Worm (Caenorhabditis elegans): ENCODE data around the gene B0001.3.
A peak's percentile ranks its signal among the peaks of the same experiment; 100 is the strongest.
"Not testable (repeated sequence)": the region's sequence is repeated elsewhere in the genome, so short reads cannot be mapped to it uniquely, and the experiment has no call there.

The B0001.3 gene

ce11 chrIV:12145681-12146080 lies at the start of gene B0001.3:
TSS of gene B0001.3 (minus strand) at chrIV:12145735.
- no peak for TF ChIP-seq unc-39 (tag; optimal IDR thresholded peaks at IDR 0.05)
- peak; percentile 51 for TF ChIP-seq nhr-28 (tag; optimal IDR thresholded peaks at IDR 0.05)
- peak; percentile 24 for TF ChIP-seq hlh-30 (tag; optimal IDR thresholded peaks at IDR 0.05; ENCODE audit: insufficient read depth)
- TF ChIP-seq lsy-2 (tag; optimal IDR thresholded peaks at IDR 0.05), result peak in 1 of 2 experiments; percentile 37
- TF ChIP-seq mes-2 (tag; optimal IDR thresholded peaks at IDR 0.05; ENCODE audit: poor library complexity, severe bottlenecking), result peak; percentile 53

- TF ChIP-seq Y48G9A.11 (GFP tag; IDR thresholded peaks at IDR 0.05) (peak; percentile 72; the same call in 1 of the 2 replicates), snpc-1.2 (GFP tag; IDR thresholded peaks at IDR 0.05) (peak; percentile 39; the same call in 1 of the 2 replicates), R02D3.7 (tag; optimal IDR thresholded peaks at IDR 0.05) (no peak), unc-130 (GFP tag; optimal IDR thresholded peaks at IDR 0.05) (peak; percentile 41)
These were observed 49.1 kb upstream of the B0001.3 start for ce11 chrIV:12194668-12195067.

ce11 chrIV:12193338-12193737 lies 47.8 kb upstream of the B0001.3 start:
- TF ChIP-seq nhr-102 (tag; optimal IDR thresholded peaks at IDR 0.05) (no peak), ceh-44 (GFP tag; IDR thresholded peaks at IDR 0.05) (no peak), D1046.2 (GFP tag; IDR thresholded peaks at IDR 0.05) (no peak), spr-3 (GFP tag; optimal IDR thresholded peaks at IDR 0.05) (no peak)

ce11 chrIV:12192104-12192763 lies 46.7 kb upstream of the B0001.3 start:
- TF ChIP-seq aha-1 (tag) (peak; percentile 25), arid-1 (GFP tag; conservative IDR thresholded peaks at IDR 0.05) (no peak), lir-3 (tag; optimal IDR thresholded peaks at IDR 0.05) (no peak), unc-62 (GFP tag; optimal IDR thresholded peaks at IDR 0.05 in 1 of 2) (peak in 1 of 2 experiments; percentile 98), unc-62 (tag; optimal IDR thresholded peaks at IDR 0.05) (no peak)

ce11 chrIV:12178235-12178634 lies 32.7 kb upstream of the B0001.3 start, which contains the start of gene nlr-1:
TSS of gene nlr-1 (minus strand) at chrIV:12178335.
- TF ChIP-seq daf-19 (GFP tag; conservative IDR thresholded peaks at IDR 0.05); nhr-25 (tag; optimal IDR thresholded peaks at IDR 0.05; ENCODE audit: borderline replicate concordance, insufficient read depth); ceh-28 (tag; optimal IDR thresholded peaks at IDR 0.05): not testable (repeated sequence)

- TF ChIP-seq madf-5 (GFP tag; IDR thresholded peaks at IDR 0.05), result peak in 1 of 2 experiments; percentile 78; a peak in 2 of 4 replicates
- TF ChIP-seq lim-7 (GFP tag; IDR thresholded peaks at IDR 0.05), result 0 out of 2 replicates have a peak, but pooled peaks have one; percentile 40
These were observed 24.9 kb upstream of the B0001.3 start for ce11 chrIV:12170396-12170795.

ce11 chrIV:12167944-12168343 lies 22.4 kb upstream of the B0001.3 start, which contains the start of gene F20B10.3:
TSS of gene F20B10.3 (plus strand) at chrIV:12168244.
- TF ChIP-seq egl-43 (GFP tag; IDR thresholded peaks at IDR 0.05) (no peak), ceh-62 (tag; optimal IDR thresholded peaks at IDR 0.05) (no peak), mes-2 (tag; optimal IDR thresholded peaks at IDR 0.05; ENCODE audit: poor library complexity, severe bottlenecking) (no peak), lin-1 (GFP tag; IDR thresholded peaks at IDR 0.05) (no peak), Y75B8A.6 (GFP tag; IDR thresholded peaks at IDR 0.05) (no peak), F26F4.8 (GFP tag; conservative IDR thresholded peaks at IDR 0.05) (no peak), cey-2 (tag; optimal IDR thresholded peaks at IDR 0.05; ENCODE audit: borderline replicate concordance, insufficient read depth) (no peak), R02D3.7 (tag; optimal IDR thresholded peaks at IDR 0.05) (no peak), daf-8 (GFP tag; IDR thresholded peaks at IDR 0.05) (no peak), ZK337.2 (GFP tag; IDR thresholded peaks at IDR 0.05) (no peak), daf-12 (tag; optimal IDR thresholded peaks at IDR 0.05) (no peak), zip-11 (GFP tag; IDR thresholded peaks at IDR 0.05) (no peak), hmg-1.1 (GFP tag; IDR thresholded peaks at IDR 0.05) (no peak), nhr-25 (tag; optimal IDR thresholded peaks at IDR 0.05; ENCODE audit: borderline replicate concordance, insufficient read depth) (no peak), attf-4 (tag; optimal IDR thresholded peaks at IDR 0.05) (no peak), snpc-1.2 (GFP tag; IDR thresholded peaks at IDR 0.05) (no peak)

Data from whole organism, L4 larva.